Worm (Caenorhabditis elegans) whole organism, L4/young adult: ENCODE data around the gene brap-2.

Experiments used
- W03F9.2 ChIP-seq: fragments of 150-350 bp; optimal IDR thresholded peaks from 2 replicates; lab custom pipeline; 2014; ENCODE audit warnings: missing biosample characterization, missing genetic modification characterization
- him-1 ChIP-seq: sonication (generic microtip); optimal IDR thresholded peaks from 2 replicates; lab custom pipeline; 2016; ENCODE audit warnings: missing genotype, missing genetic modification reagents, missing genetic modification characterization, missing compliant biosample characterization

ce11 chrII:5399201-5399600, 6.2 kb upstream of the brap-2 start, which contains the start of gene mog-5:
- TF ChIP-seq him-1, result no peak
- no peak for TF ChIP-seq W03F9.2 (tag; lab: Kevin White, UChicago)
